Worm (Caenorhabditis elegans) whole organism, L4/young adult: Measurements from ENCODE around the gene srlf-20.

Experiments used
- W03F9.2 ChIP-seq: fragments of 150-350 bp; optimal IDR thresholded peaks from 2 replicates; lab custom pipeline; 2014; ENCODE audit warnings: missing biosample characterization, missing genetic modification characterization
- dao-5 ChIP-seq: sonication (generic microtip); optimal IDR thresholded peaks from 2 replicates; lab custom pipeline; 2016; ENCODE audit warnings: missing genotype, missing genetic modification characterization, moderate library complexity, missing compliant biosample characterization
- him-1 ChIP-seq: sonication (generic microtip); optimal IDR thresholded peaks from 2 replicates; lab custom pipeline; 2016; ENCODE audit warnings: missing genotype, missing genetic modification reagents, missing genetic modification characterization, missing compliant biosample characterization

The srlf-20 gene

ce11 chrV:893437-894018 lies at the start of gene srlf-20, which contains the start of gene srlf-23:
srlf-20 (plus strand) TSS chrV:893968.
srlf-23 (minus strand) TSS chrV:893537.
- TF ChIP-seq W03F9.2 (tag; lab: Kevin White, UChicago) = no peak
- no peak for TF ChIP-seq him-1
- no peak for TF ChIP-seq dao-5 (tag; lab: Kevin White, UChicago)

ce11 chrV:847521-847920 lies 46.2 kb upstream of the srlf-20 start, which contains the start of gene srbc-13:
srbc-13 (plus strand) TSS chrV:847821.
- TF ChIP-seq him-1 (no peak), dao-5 (tag; lab: Kevin White, UChicago) (no peak), W03F9.2 (tag; lab: Kevin White, UChicago) (no peak)

DNA sequence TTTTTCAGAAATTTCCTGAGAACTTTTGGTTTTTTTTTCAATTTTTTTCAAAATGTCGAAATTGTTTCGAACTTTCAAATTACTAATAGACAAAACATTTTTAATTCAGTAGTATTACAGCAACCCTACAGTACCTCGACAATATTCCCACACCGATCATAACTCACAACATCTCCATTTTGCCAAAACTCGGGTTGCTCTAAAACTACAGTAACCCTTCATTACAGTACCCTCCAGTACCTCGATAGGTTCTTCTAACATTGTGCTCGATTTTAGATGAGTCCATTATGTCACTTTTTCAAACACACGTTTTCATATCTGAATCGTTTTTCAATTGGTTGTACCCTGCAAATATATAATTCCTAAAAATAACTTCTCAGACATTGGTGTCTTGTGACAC lies 44.7 kb upstream of the srlf-20 start:
- TF ChIP-seq him-1 (no peak), W03F9.2 (tag; lab: Kevin White, UChicago) (no peak), dao-5 (tag; lab: Kevin White, UChicago) (no peak)

DNA sequence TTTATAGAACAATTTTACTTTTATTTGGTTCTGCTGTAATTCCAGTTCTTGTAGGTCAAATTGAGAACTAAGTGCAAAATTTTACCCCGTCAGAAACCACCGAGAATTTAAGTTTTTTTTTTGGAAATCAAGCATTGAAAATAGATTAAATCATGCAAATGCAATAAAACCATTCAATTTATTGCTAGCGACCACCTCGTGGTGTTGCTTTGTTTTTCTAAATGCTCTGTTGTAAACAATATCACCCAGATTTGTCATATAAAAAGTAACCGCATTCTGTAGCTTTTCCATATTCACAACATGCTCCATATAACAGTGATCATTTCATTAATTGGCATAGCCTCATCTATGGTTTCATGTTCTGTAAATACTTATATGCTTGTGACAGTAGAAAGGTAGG lies 44.3 kb upstream of the srlf-20 start, which contains the start of gene srbc-12:
Gene srbc-12, plus strand, starts transcription at position 301 of the 400 bp plus-strand sequence.
- TF ChIP-seq W03F9.2 (tag; lab: Kevin White, UChicago) = no peak
- TF ChIP-seq him-1 = no peak
- no peak for TF ChIP-seq dao-5 (tag; lab: Kevin White, UChicago)

- TF ChIP-seq dao-5 (tag; lab: Kevin White, UChicago) = no peak
- no peak for TF ChIP-seq W03F9.2 (tag; lab: Kevin White, UChicago)
- no peak for TF ChIP-seq him-1
Measured at ce11 chrV:852184-852583, 41.6 kb upstream of the srlf-20 start, which contains the start of gene K09C6.3. K09C6.3 (plus strand) TSS chrV:852484.

ce11 chrV:854966-855365 lies 38.8 kb upstream of the srlf-20 start, which contains the start of gene K09C6.9:
K09C6.9 (minus strand) TSS chrV:855066.
- no peak for TF ChIP-seq him-1
- TF ChIP-seq W03F9.2 (tag; lab: Kevin White, UChicago) = no peak
- no peak for TF ChIP-seq dao-5 (tag; lab: Kevin White, UChicago)

DNA sequence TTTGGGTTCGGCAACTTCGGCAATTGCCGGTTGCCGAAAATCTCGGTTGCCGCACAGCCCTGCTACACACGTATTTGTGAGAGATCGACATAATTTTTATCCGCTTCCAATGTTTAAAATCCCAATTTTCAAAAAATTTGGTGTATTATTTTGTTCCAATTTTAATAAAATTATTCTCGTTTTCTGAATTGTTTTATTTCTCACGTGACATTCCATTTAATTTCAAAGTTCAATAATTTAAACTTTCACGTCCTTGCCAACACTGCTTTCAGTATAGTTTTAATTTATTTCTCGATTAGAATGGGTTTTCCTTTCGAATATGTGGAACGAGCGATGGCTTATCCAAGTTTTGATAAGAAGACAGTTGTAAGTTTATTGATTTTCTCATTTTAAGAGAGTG lies 37.2 kb upstream of the srlf-20 start, which contains the start of gene K09C6.2:
Gene K09C6.2, plus strand, starts transcription at position 301 of the 400 bp plus-strand sequence.
- TF ChIP-seq dao-5 (tag; lab: Kevin White, UChicago) = no peak
- TF ChIP-seq W03F9.2 (tag; lab: Kevin White, UChicago) = no peak
- TF ChIP-seq him-1 = no peak

DNA sequence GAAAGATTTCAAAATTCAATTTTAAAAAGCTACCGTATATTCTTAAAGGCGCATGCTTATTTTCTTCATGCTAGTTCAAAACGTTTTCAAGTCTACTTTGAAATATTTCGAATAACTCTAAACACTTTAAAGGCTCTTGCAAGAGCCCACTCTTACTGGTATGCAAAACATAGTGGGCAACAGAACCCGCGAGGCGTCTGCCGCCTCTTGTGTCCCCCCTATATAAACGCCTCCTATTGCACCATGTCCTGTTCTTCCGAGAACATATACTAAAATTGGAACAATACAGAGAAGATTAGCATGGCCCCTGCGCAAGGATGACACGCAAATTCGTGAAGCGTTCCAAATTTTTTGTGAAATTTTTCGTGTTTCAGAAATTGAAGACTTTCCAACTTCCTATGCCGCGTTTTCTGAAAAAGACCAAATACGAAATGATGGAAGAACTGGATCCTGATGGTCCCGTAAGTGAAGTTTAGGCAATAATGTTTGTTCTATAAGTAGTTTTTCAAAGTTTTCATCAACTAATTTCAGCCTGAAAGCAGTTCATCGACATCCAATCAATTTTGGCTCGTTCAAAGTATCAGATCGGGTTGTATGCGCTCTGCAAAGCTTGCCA lies 34.8 kb upstream of the srlf-20 start:
- no peak for TF ChIP-seq him-1
- no peak for TF ChIP-seq W03F9.2 (tag; lab: Kevin White, UChicago)
- TF ChIP-seq dao-5 (tag; lab: Kevin White, UChicago) = no peak

ce11 chrV:866729-867128 lies 27.0 kb upstream of the srlf-20 start, which contains the start of gene T02B11.3:
T02B11.3 (minus strand) TSS chrV:866829.
- TF ChIP-seq W03F9.2 (tag; lab: Kevin White, UChicago) = no peak
- no peak for TF ChIP-seq dao-5 (tag; lab: Kevin White, UChicago)
- TF ChIP-seq him-1 = no peak

DNA sequence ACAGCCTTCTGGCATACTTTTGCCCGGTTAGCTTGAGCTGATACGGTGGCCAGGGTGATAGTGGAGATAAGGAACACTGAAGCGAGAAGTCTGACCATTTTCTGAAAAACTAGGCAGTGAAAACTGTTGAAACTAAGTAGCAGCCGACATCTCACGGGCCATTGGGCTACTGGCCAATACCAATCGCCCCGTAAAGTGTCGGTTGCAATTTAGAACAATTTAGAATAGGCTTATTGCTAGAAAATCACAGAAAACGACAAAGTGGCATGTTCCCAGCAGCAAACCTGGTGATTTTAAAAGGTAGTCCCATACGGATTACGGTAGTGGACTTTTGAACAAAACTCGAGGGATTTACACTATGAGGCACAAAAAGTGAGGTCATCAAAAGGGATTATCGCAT lies 22.7 kb upstream of the srlf-20 start, which contains the start of gene T02B11.4:
Gene T02B11.4, minus strand, starts transcription at position 101 of the 400 bp plus-strand sequence.
- TF ChIP-seq him-1 (no peak), dao-5 (tag; lab: Kevin White, UChicago) (no peak), W03F9.2 (tag; lab: Kevin White, UChicago) (no peak)

- TF ChIP-seq dao-5 (tag; lab: Kevin White, UChicago) (no peak), him-1 (no peak), W03F9.2 (tag; lab: Kevin White, UChicago) (no peak)
Measured at ce11 chrV:875945-876344, 17.8 kb upstream of the srlf-20 start, which contains the start of gene T02B11.9. T02B11.9 (plus strand) TSS chrV:876245.

- TF ChIP-seq him-1 (no peak), dao-5 (tag; lab: Kevin White, UChicago) (no peak), W03F9.2 (tag; lab: Kevin White, UChicago) (no peak)
Measured at ce11 chrV:878567-878966, 15.2 kb upstream of the srlf-20 start, which contains the start of gene T02B11.8. T02B11.8 (minus strand) TSS chrV:878667.

DNA sequence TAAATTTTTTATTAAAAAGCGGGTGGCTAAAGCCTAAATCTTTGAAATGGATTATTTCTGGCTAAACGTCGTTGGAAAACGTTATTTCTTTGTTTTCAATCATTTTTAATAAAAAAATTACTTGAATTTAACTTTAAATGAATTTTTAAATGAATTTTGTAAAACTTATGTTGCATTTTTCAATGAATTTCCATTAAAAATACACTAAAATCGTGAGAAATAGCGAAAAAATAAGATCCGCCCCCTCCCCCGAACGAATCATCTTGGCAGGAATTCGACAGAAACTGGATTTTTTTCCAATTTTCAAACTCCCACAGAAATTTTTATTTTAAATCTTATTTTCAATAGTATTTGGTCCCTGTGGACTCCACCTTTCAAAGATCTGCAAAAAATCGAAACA lies 14.6 kb upstream of the srlf-20 start, which contains the start of gene srg-53:
Gene srg-53, plus strand, starts transcription at position 301 of the 400 bp plus-strand sequence.
- TF ChIP-seq him-1 = no peak
- no peak for TF ChIP-seq dao-5 (tag; lab: Kevin White, UChicago)

DNA sequence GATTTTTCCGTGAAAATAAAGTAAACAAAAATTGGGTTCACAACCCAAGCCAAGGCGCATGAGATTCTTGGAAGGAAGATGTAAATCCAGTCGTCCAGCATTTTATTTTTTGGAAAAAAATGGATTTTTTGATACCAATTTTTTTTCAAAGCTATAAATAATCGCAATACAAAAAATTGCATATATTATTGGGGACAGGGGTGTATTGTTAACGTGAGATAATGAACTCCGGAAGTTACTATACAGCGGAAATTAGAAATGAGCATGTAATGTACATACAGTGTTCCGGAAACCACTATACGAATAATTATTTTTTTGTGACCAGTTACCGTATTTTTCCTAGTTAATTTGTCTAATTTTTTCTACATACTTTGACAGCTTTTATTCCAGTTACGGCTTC lies 9.4 kb upstream of the srlf-20 start, which contains the start of gene srj-38:
Gene srj-38, minus strand, starts transcription at position 101 of the 400 bp plus-strand sequence.
- TF ChIP-seq him-1 = no peak
- TF ChIP-seq dao-5 (tag; lab: Kevin White, UChicago) = no peak
- no peak for TF ChIP-seq W03F9.2 (tag; lab: Kevin White, UChicago)
